Worm (Caenorhabditis elegans): ENCODE measurements around the gene F47E1.20.

The F47E1.20 gene

DNA sequence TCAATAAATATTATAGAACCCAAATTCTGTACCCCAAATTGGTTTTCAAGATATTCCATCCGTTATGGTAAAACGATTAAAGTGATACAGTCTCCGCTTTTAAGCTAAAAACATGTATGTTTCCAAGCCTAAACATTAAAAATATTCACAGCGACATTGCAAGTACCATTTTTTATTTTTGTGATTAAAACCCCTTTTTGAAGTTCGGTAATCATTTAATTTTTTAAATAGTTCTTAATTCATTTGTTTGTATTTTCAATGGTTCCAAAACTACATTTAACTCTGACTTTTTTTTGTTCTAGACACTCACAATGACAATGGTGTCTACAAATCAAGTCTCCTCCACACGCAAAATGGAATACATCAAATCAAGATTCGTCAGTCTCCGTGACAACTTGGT is 33.3 kb upstream of the F47E1.20 start, which contains the start of gene T25B6.4:
TSS of gene T25B6.4 (plus strand) at position 301 of the 400 bp plus-strand sequence.
- TF ChIP-seq lin-29 (GFP tag; IDR thresholded peaks at IDR 0.05) (no peak), php-3 (GFP tag; IDR thresholded peaks at IDR 0.05) (no peak), madf-5 (GFP tag; IDR thresholded peaks at IDR 0.05) (no peak), dve-1 (tag; optimal IDR thresholded peaks at IDR 0.05; ENCODE audit: insufficient read depth) (no peak), nhr-25 (tag; optimal IDR thresholded peaks at IDR 0.05; ENCODE audit: borderline replicate concordance, insufficient read depth) (no peak)

DNA sequence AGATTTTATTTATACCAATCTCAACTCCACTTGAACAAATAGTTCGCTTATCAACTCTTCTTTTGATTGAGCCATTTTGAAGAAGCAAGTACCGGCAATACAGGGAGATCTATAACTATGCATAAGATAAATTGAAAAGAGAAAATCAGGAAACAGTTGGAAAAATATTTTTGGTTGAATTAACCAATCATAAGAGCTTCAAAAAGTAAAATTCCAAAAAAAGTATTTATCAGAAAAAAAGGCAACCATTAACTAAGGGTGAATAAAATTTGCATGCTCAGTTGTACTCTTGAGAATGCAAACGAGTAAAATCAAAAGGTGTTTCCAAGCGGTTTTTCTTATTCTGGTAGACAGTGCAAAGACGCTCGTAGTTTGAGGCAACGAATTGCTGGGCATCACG is 27.1 kb upstream of the F47E1.20 start, which contains the start of gene T25B6.5:
TSS of gene T25B6.5 (minus strand) at position 101 of the 400 bp plus-strand sequence.
- TF ChIP-seq ces-1 (GFP tag; optimal IDR thresholded peaks at IDR 0.05) (no peak), ztf-7 (tag; optimal IDR thresholded peaks at IDR 0.05) (no peak), set-16 (GFP tag; IDR thresholded peaks at IDR 0.05) (no peak), spr-3 (GFP tag; optimal IDR thresholded peaks at IDR 0.05) (no peak), tag-97 (GFP tag; IDR thresholded peaks at IDR 0.05) (no peak), R02D3.7 (tag; optimal IDR thresholded peaks at IDR 0.05) (no peak), ceh-32 (tag; optimal IDR thresholded peaks at IDR 0.05; ENCODE audit: poor library complexity) (no peak), ceh-82 (tag; optimal IDR thresholded peaks at IDR 0.05) (no peak), dve-1 (tag; optimal IDR thresholded peaks at IDR 0.05; ENCODE audit: insufficient read depth) (no peak)

- TF ChIP-seq nhr-48 (tag; optimal IDR thresholded peaks at IDR 0.05) (no peak), unc-62 (GFP tag; optimal IDR thresholded peaks at IDR 0.05 in 1 of 2) (no peak), unc-62 (tag; optimal IDR thresholded peaks at IDR 0.05) (no peak), php-3 (GFP tag; IDR thresholded peaks at IDR 0.05) (no peak), ztf-11 (tag; optimal IDR thresholded peaks at IDR 0.05) (no peak), dmd-9 (GFP tag; IDR thresholded peaks at IDR 0.05) (no peak), zip-11 (GFP tag; IDR thresholded peaks at IDR 0.05) (no peak), Y105C5A.15 (GFP tag; IDR thresholded peaks at IDR 0.05) (no peak), mes-2 (tag; optimal IDR thresholded peaks at IDR 0.05; ENCODE audit: poor library complexity, severe bottlenecking) (no peak), lin-29 (GFP tag; IDR thresholded peaks at IDR 0.05) (no peak), daf-8 (GFP tag; IDR thresholded peaks at IDR 0.05) (no peak), hlh-30 (tag; optimal IDR thresholded peaks at IDR 0.05; ENCODE audit: insufficient read depth) (no peak), ceh-32 (tag; optimal IDR thresholded peaks at IDR 0.05; ENCODE audit: poor library complexity) (no peak), F37D6.2 (tag; optimal IDR thresholded peaks at IDR 0.05) (no peak), fkh-10 (GFP tag; optimal IDR thresholded peaks at IDR 0.05) (no peak), tra-1 (GFP tag; IDR thresholded peaks at IDR 0.05) (no peak), mxl-2 (GFP tag; conservative IDR thresholded peaks at IDR 0.05) (no peak), snpc-4 (tag; optimal IDR thresholded peaks at IDR 0.05) (no peak), arid-1 (GFP tag; conservative IDR thresholded peaks at IDR 0.05) (no peak)
Measured at ce11 chrX:9022779-9023178, 26.0 kb upstream of the F47E1.20 start, which contains the start of gene T25B6.6. Gene T25B6.6, minus strand, starts transcription at chrX:9022879.

DNA sequence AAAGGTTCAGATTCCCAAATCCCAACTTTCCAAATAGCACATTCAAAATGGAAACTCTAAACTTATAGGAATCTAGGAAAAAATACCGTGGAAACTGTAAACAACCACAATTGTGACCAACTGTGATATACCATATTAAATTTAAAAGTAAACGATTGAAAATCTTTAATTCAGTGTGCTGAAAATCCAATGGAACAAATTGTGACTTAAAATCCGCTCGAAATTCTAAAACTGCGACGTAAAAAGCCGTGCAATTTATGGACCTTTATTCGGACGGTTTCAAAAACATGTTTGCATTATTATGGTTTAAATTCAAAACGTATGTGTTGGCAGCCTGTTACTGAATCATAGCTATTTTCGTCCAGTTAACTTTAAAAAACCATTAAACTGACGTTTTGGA is 24.9 kb upstream of the F47E1.20 start:
- TF ChIP-seq unc-62 (GFP tag; optimal IDR thresholded peaks at IDR 0.05 in 1 of 2) = peak in 1 of 2 experiments; percentile 95
- no peak for TF ChIP-seq unc-62 (tag; optimal IDR thresholded peaks at IDR 0.05)
- no peak for TF ChIP-seq T26A8.4 (GFP tag; IDR thresholded peaks at IDR 0.05)

ce11 chrX:9024270-9024669 is 24.5 kb upstream of the F47E1.20 start:
- TF ChIP-seq zip-11 (GFP tag; IDR thresholded peaks at IDR 0.05) (peak; percentile 88; the same call in 1 of the 2 replicates), nhr-111 (GFP tag; optimal IDR thresholded peaks at IDR 0.05) (peak; percentile 25), dmd-9 (GFP tag; IDR thresholded peaks at IDR 0.05) (0 out of 2 replicates have a peak, but pooled peaks have one; percentile 34), dve-1 (tag; optimal IDR thresholded peaks at IDR 0.05; ENCODE audit: insufficient read depth) (no peak), T26A8.4 (GFP tag; IDR thresholded peaks at IDR 0.05) (no peak; the same call in 1 of the 2 replicates), lin-13 (GFP tag; optimal IDR thresholded peaks at IDR 0.05) (no peak), ceh-44 (GFP tag; IDR thresholded peaks at IDR 0.05) (peak; percentile 76), unc-130 (GFP tag; optimal IDR thresholded peaks at IDR 0.05) (peak; percentile 21), dmd-8 (GFP tag; IDR thresholded peaks at IDR 0.05) (peak; percentile 93), vab-7 (GFP tag; IDR thresholded peaks at IDR 0.05) (peak; percentile 84), rbr-2 (tag; optimal IDR thresholded peaks at IDR 0.05) (peak; percentile 56), F26F4.8 (GFP tag; conservative IDR thresholded peaks at IDR 0.05) (peak; percentile 92), hif-1 (tag; optimal IDR thresholded peaks at IDR 0.05) (no peak), saeg-2 (GFP tag; IDR thresholded peaks at IDR 0.05) (peak; percentile 56; the same call in 1 of the 2 replicates), snpc-1.2 (GFP tag; IDR thresholded peaks at IDR 0.05) (peak; percentile 94), madf-5 (GFP tag; IDR thresholded peaks at IDR 0.05) (peak; percentile 60 to 89; a peak in 3 of 4 replicates), F10B5.3 (tag; optimal IDR thresholded peaks at IDR 0.05) (peak; percentile 31), arid-1 (GFP tag; conservative IDR thresholded peaks at IDR 0.05) (peak; percentile 89)
